Fruit fly (Drosophila melanogaster) whole organism: Measurements from ENCODE around the gene Arpc3B.

Source experiments
- CG8478 ChIP-seq: fragments of >200 bp; optimal IDR thresholded peaks from 2 replicates; lab custom pipeline; 2018; ENCODE audit warnings: inconsistent platforms
- Dll ChIP-seq: fragments of >200 bp; optimal IDR thresholded peaks from 2 replicates; lab custom pipeline; 2017
- psq ChIP-seq: fragments of >200 bp; optimal IDR thresholded peaks from 2 replicates; lab custom pipeline; 2017
- usp ChIP-seq: fragments of >200 bp; optimal IDR thresholded peaks from 2 replicates; lab custom pipeline; 2017; ENCODE audit warnings: missing biosample characterization, missing genetic modification characterization, mixed read lengths

DNA sequence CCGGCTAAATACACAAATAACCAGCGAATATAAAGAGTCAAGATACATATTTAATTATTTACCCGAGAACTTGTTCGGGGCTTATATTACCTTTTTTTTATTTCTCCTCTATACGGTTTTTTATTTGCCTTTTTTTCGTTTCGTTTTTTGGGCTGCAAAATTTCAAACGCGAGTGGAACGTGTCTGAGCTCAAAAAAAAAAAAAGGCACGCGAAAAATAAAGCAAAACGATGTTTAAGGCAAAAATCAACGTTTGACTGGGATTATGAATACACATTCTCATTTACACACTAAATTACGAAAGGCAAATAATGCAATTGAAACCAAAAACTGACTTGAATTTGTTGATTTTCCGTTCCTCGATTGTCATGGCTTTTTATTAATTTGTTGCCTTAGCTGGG lies 4.0 kb upstream of the Arpc3B start:
- TF ChIP-seq Dll (lab: Kevin White, UChicago) (no peak), CG8478 (no peak), usp (GFP tag; lab: Kevin White, UChicago) (no peak), psq (lab: Kevin White, UChicago) (no peak)
